2 worm cellular contexts compared by ENCODE assay signal in the genomic region with DNA sequence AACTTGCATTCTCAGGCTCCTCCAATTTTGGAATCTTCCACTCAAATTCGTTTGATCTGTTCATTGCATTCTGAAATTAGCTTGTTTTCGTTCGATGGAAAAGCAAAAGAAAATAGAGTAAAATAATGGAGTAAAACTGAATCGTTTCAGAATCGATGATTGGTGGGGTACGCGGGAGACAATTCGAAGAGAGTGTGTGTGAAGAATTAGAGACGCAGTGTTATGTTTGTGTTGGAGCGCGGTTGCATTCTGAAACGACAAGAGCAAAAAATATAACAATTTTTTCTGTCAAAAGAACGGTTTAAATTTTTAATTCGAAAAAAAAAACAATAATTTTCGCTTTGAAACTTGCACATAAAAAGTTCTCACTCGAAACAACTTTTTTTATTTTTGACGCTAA.
TF ChIP-seq lines count a peak whose summit lies in the region.

Gene ceh-93 (minus strand): TSS at position 70 of the 400 bp plus-strand sequence.

TF ChIP-seq in whole organism, L1 larva, 84 proteins besides CTCF, POLR2A, EP300 and RAD21 (continued from another document):
- TF ChIP-seq F16B12.6 (tag; optimal IDR thresholded peaks at IDR 0.05; lab: Kevin White, UChicago): peak; percentile 16
- TF ChIP-seq irx-1 (tag; optimal IDR thresholded peaks at IDR 0.05; lab: Kevin White, UChicago): no peak
- no peak for TF ChIP-seq snpc-4 (tag; optimal IDR thresholded peaks at IDR 0.05; lab: Kevin White, UChicago)
- TF ChIP-seq C16A3.4 (tag; optimal IDR thresholded peaks at IDR 0.05; lab: Kevin White, UChicago): peak; percentile 17
- peak in 1 of 2 experiments; percentile 62 for TF ChIP-seq lin-35 (GFP tag; optimal IDR thresholded peaks at IDR 0.05; lab: Kevin White, UChicago)
- TF ChIP-seq dpl-1 (GFP tag; optimal IDR thresholded peaks at IDR 0.05; lab: Kevin White, UChicago): peak in 2 of 3 experiments; percentile 25 to 43
- peak in 1 of 3 experiments; percentile 0 for TF ChIP-seq ceh-82 (tag; optimal IDR thresholded peaks at IDR 0.05; lab: Kevin White, UChicago)
- TF ChIP-seq aha-1 (tag; optimal IDR thresholded peaks at IDR 0.05; lab: Kevin White, UChicago): no peak
TF ChIP-seq in whole organism, L1 larva: peak in this region for 9.

TF ChIP-seq in whole organism, L3 larva, 47 proteins besides CTCF, POLR2A, EP300 and RAD21 (continued from another document):
- peak; percentile 97 for TF ChIP-seq nfya-1 (tag; optimal IDR thresholded peaks at IDR 0.05; lab: Kevin White, UChicago; ENCODE audit: insufficient read depth)
- TF ChIP-seq daf-12 (tag; optimal IDR thresholded peaks at IDR 0.05; lab: Kevin White, UChicago): no peak
- TF ChIP-seq snpc-4 (tag; optimal IDR thresholded peaks at IDR 0.05; lab: Kevin White, UChicago): no peak
- TF ChIP-seq sea-2 (GFP tag; optimal IDR thresholded peaks at IDR 0.05; lab: Kevin White, UChicago): no peak
- no peak for TF ChIP-seq pha-4 (tag; optimal IDR thresholded peaks at IDR 0.05; lab: Kevin White, UChicago)
- TF ChIP-seq ama-1 (optimal IDR thresholded peaks at IDR 0.05; lab: Kevin White, UChicago): no peak
- TF ChIP-seq fkh-10 (GFP tag; optimal IDR thresholded peaks at IDR 0.05; lab: Kevin White, UChicago): no peak
- no peak for TF ChIP-seq nhr-11 (tag; optimal IDR thresholded peaks at IDR 0.05; lab: Kevin White, UChicago)
- TF ChIP-seq lin-15B (tag; optimal IDR thresholded peaks at IDR 0.05; lab: Kevin White, UChicago): peak; percentile 37
- peak; percentile 43 for TF ChIP-seq hmg-11 (tag; optimal IDR thresholded peaks at IDR 0.05; lab: Kevin White, UChicago)
